Fruit fly (Drosophila melanogaster) whole organism, pupa: ENCODE data around the gene JMJD7.

Source experiments
- CG10348 ChIP-seq: fragments of 200-800 bp; sonication (Bioruptor generic); IDR thresholded peaks from 2 replicates; pipeline ENCODE4 v1.3.6; 2022; ENCODE audit warnings: missing biosample characterization, missing genetic modification characterization
- CG12605 ChIP-seq: fragments of 200-800 bp; sonication (Bioruptor generic); IDR thresholded peaks from 2 replicates; pipeline ENCODE4 v1.3.6; 2022; ENCODE audit warnings: missing biosample characterization, missing genetic modification characterization
- CG13204 ChIP-seq: fragments of 200-800 bp; sonication (Bioruptor generic); optimal IDR thresholded peaks from 2 replicates; lab custom pipeline; 2018; ENCODE audit warnings: missing biosample characterization, mild to moderate bottlenecking, missing genetic modification characterization, moderate library complexity
- CG14655 ChIP-seq: fragments of 200-800 bp; sonication (Bioruptor generic); optimal IDR thresholded peaks from 3 replicates; lab custom pipeline; 2017; ENCODE audit warnings: mild to moderate bottlenecking, missing biosample characterization, missing genetic modification reagents, missing genetic modification characterization
- CG15710 ChIP-seq: fragments of 200-800 bp; sonication (Bioruptor generic); optimal IDR thresholded peaks from 2 replicates; lab custom pipeline; 2018; ENCODE audit warnings: missing biosample characterization, mild to moderate bottlenecking, missing genetic modification characterization, moderate library complexity
- CG17806 ChIP-seq: fragments of 200-800 bp; sonication (Bioruptor generic); optimal IDR thresholded peaks from 2 replicates; lab custom pipeline; 2018; ENCODE audit warnings: missing biosample characterization, mild to moderate bottlenecking, missing genetic modification characterization, moderate library complexity
- CG32121 ChIP-seq: fragments of 200-800 bp; sonication (Bioruptor generic); IDR thresholded peaks from 2 replicates; pipeline ENCODE4 v1.3.6; 2022; ENCODE audit warnings: missing biosample characterization, missing genetic modification characterization
- CG34367 ChIP-seq: fragments of 200-800 bp; sonication (Bioruptor generic); optimal IDR thresholded peaks from 2 replicates; lab custom pipeline; 2018; ENCODE audit warnings: missing biosample characterization, mild to moderate bottlenecking, missing genetic modification characterization
- CG4496 ChIP-seq: fragments of 200-800 bp; sonication (Bioruptor generic); IDR thresholded peaks from 3 replicates; pipeline ENCODE4 v1.3.6; 2022; ENCODE audit warnings: missing biosample characterization, missing genetic modification characterization
- CG8159 ChIP-seq: fragments of 200-800 bp; sonication (Bioruptor generic); optimal IDR thresholded peaks from 3 replicates; lab custom pipeline; 2018; ENCODE audit warnings: missing biosample characterization, mild to moderate bottlenecking, missing genetic modification characterization, moderate library complexity
- CG8301 ChIP-seq: fragments of 200-800 bp; sonication (Bioruptor generic); optimal IDR thresholded peaks from 2 replicates; lab custom pipeline; 2018; ENCODE audit warnings: missing biosample characterization, mild to moderate bottlenecking, missing genetic modification characterization
- CG9948 ChIP-seq: fragments of 200-800 bp; sonication (Bioruptor generic); optimal IDR thresholded peaks from 2 replicates; lab custom pipeline; 2018; ENCODE audit warnings: missing biosample characterization, mild to moderate bottlenecking, missing genetic modification characterization, moderate library complexity
- D1 ChIP-seq: fragments of 200-800 bp; sonication (Bioruptor generic); optimal IDR thresholded peaks from 2 replicates; lab custom pipeline; 2018; ENCODE audit warnings: missing biosample characterization, mild to moderate bottlenecking, missing genetic modification characterization, moderate library complexity
- EcR ChIP-seq: fragments of 200-800 bp; sonication (Bioruptor generic); optimal IDR thresholded peaks from 3 replicates; lab custom pipeline; 2019; ENCODE audit warnings: missing biosample characterization, missing genetic modification characterization, mild to moderate bottlenecking, moderate library complexity, missing genetic modification reagents
- Ets98B ChIP-seq: fragments of 200-800 bp; sonication (Bioruptor generic); IDR thresholded peaks from 2 replicates; pipeline ENCODE4 v1.3.6; 2022; ENCODE audit warnings: missing biosample characterization, missing genetic modification characterization
- Pif1A ChIP-seq: fragments of 200-800 bp; sonication (Bioruptor generic); optimal IDR thresholded peaks from 3 replicates; lab custom pipeline; 2016; ENCODE audit warnings: missing biosample characterization, missing genetic modification characterization
- Pif1B ChIP-seq: fragments of 200-800 bp; sonication (Bioruptor generic); optimal IDR thresholded peaks from 3 replicates; lab custom pipeline; 2016; ENCODE audit warnings: missing biosample characterization, missing genetic modification characterization
- Snoo ChIP-seq: fragments of 200-800 bp; sonication (Bioruptor generic); optimal IDR thresholded peaks from 3 replicates; lab custom pipeline; 2017; ENCODE audit warnings: missing biosample characterization, mild to moderate bottlenecking, missing genetic modification characterization, inconsistent platforms
- fd96Ca ChIP-seq: fragments of 200-800 bp; sonication (Bioruptor generic); IDR thresholded peaks from 3 replicates; pipeline ENCODE4 v1.3.6; 2022; ENCODE audit warnings: missing biosample characterization, missing genetic modification characterization
- gl ChIP-seq: fragments of 200-800 bp; sonication (Bioruptor generic); optimal IDR thresholded peaks from 2 replicates; lab custom pipeline; 2018; ENCODE audit warnings: missing biosample characterization, mild to moderate bottlenecking, missing genetic modification characterization
- rn ChIP-seq: fragments of 200-800 bp; sonication (Bioruptor generic); IDR thresholded peaks from 2 replicates; pipeline ENCODE4 v1.3.6; 2022; ENCODE audit warnings: missing biosample characterization, missing genetic modification characterization

Gene JMJD7

DNA sequence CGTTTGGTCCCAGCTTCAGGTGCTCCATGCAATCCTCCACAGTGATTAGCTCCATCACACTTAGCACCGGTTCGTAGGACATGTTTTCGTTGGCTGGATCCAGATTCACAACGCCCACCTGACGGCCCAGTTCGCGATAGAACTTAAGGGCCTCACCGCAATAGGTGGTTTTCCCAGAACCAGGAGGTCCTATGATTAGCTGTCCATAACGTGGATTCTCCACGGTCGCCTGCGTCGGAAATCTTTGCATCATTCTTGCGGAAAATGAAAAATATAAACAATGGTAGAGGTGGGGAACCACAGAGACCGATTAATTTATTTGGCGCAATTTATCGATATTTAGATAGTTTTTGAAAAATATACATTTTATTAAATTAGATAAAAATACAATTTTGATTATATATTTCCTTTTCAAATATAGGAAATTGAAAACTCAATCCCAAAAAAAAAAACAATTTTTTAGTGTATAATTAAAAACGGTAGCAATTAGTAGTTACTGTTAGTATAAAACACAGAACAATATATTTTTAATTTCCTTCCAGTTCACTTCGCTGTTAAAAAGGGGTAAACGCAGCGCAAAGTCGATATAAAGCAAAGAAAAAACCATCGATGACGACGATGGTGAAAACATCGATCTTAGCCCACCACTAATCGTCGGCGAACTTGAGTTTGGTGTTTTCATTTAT is 37.7 kb downstream of the JMJD7 start, which contains the start of the genes CG10222 and flr:
Gene CG10222, minus strand, starts transcription at position 254 of the 686 bp plus-strand sequence.
Gene flr, plus strand, starts transcription at position 644 of the 686 bp plus-strand sequence.
- TF ChIP-seq CG8159 (tag; lab: Kevin White, UChicago) (peak; percentile 39), CG15710 (tag; lab: Kevin White, UChicago) (peak; percentile 8), CG32121 (GFP tag; lab: Robert Waterston, UW) (peak; percentile 17; the same call in 1 of the 2 replicates), Snoo (no peak)
- TF ChIP-seq, all 21 proteins: peak for 3

- TF ChIP-seq D1 (tag; lab: Kevin White, UChicago), result peak; percentile 93
- TF ChIP-seq rn (GFP tag; lab: Robert Waterston, UW), result no peak
- TF ChIP-seq EcR (GFP tag; lab: Kevin White, UChicago), result peak; percentile 25
- TF ChIP-seq, all 21 proteins: peak for 2
Measured at dm6 chr3L:13410999-13411398, 39.1 kb downstream of the JMJD7 start.

dm6 chr3L:13409809-13410521 is 40.1 kb downstream of the JMJD7 start:
- TF ChIP-seq Ets98B (no peak), fd96Ca (no peak), gl (tag; lab: Kevin White, UChicago) (no peak), CG13204 (no peak), CG8159 (tag; lab: Kevin White, UChicago) (peak; percentile 66), EcR (GFP tag; lab: Kevin White, UChicago) (no peak), CG34367 (tag; lab: Kevin White, UChicago) (peak; percentile 4), CG12605 (GFP tag; lab: Robert Waterston, UW) (no peak), CG9948 (tag; lab: Kevin White, UChicago) (peak; percentile 5), rn (GFP tag; lab: Robert Waterston, UW) (no peak), D1 (tag; lab: Kevin White, UChicago) (no peak), CG8301 (no peak), Pif1B (peak; percentile 11), Snoo (peak; percentile 51), CG10348 (GFP tag; lab: Robert Waterston, UW) (no peak), CG17806 (tag; lab: Kevin White, UChicago) (peak; percentile 7), Pif1A (GFP tag; lab: Kevin White, UChicago) (no peak), CG14655 (GFP tag; lab: Kevin White, UChicago) (no peak), CG4496 (GFP tag; lab: Robert Waterston, UW) (no peak), CG15710 (tag; lab: Kevin White, UChicago) (peak; percentile 52), CG32121 (GFP tag; lab: Robert Waterston, UW) (no peak)

- TF ChIP-seq CG15710 (tag; lab: Kevin White, UChicago), result peak; percentile 52
- peak; percentile 67 for TF ChIP-seq CG14655 (GFP tag; lab: Kevin White, UChicago)
- TF ChIP-seq CG12605 (GFP tag; lab: Robert Waterston, UW), result no peak
- TF ChIP-seq Ets98B, result no peak
- peak; percentile 7 for TF ChIP-seq CG13204
- no peak for TF ChIP-seq fd96Ca
- no peak for TF ChIP-seq rn (GFP tag; lab: Robert Waterston, UW)
- TF ChIP-seq D1 (tag; lab: Kevin White, UChicago), result peak; percentile 26
- peak; percentile 38 for TF ChIP-seq Pif1A (GFP tag; lab: Kevin White, UChicago)
- peak; percentile 46 for TF ChIP-seq CG17806 (tag; lab: Kevin White, UChicago)
- TF ChIP-seq CG9948 (tag; lab: Kevin White, UChicago), result peak; percentile 40
- TF ChIP-seq Snoo, result peak; percentile 41
- peak; percentile 72 for TF ChIP-seq CG8159 (tag; lab: Kevin White, UChicago)
- peak; percentile 29 for TF ChIP-seq CG8301
- peak; percentile 42 for TF ChIP-seq Pif1B
- TF ChIP-seq CG10348 (GFP tag; lab: Robert Waterston, UW), result no peak
- peak; percentile 35 for TF ChIP-seq CG34367 (tag; lab: Kevin White, UChicago)
- no peak for TF ChIP-seq EcR (GFP tag; lab: Kevin White, UChicago)
Measured at dm6 chr3L:13406873-13407272, 43.2 kb downstream of the JMJD7 start.

- TF ChIP-seq Snoo (no peak), CG8159 (tag; lab: Kevin White, UChicago) (peak; percentile 20), CG4496 (GFP tag; lab: Robert Waterston, UW) (peak; percentile 69), CG15710 (tag; lab: Kevin White, UChicago) (no peak), fd96Ca (no peak), Pif1B (no peak), CG10348 (GFP tag; lab: Robert Waterston, UW) (no peak), CG34367 (tag; lab: Kevin White, UChicago) (no peak)
Measured at dm6 chr3L:13403141-13403867, 46.8 kb downstream of the JMJD7 start.
